Fruit fly (Drosophila melanogaster) whole organism, embryonic: Measurements from ENCODE around the gene Sry-alpha.
A peak's percentile ranks its signal among the peaks of the same experiment; 100 is the strongest.

Experiments used
- Atf3 ChIP-seq: fragments of 200-800 bp; sonication (Bioruptor generic); optimal IDR thresholded peaks from 3 replicates; lab custom pipeline; 2016; ENCODE audit warnings: missing biosample characterization, missing genetic modification characterization
- CG11398 ChIP-seq: fragments of 200-800 bp; sonication (Bioruptor generic); optimal IDR thresholded peaks from 2 replicates; lab custom pipeline; 2016; ENCODE audit warnings: missing biosample characterization, missing genetic modification characterization
- CG12391 ChIP-seq: fragments of 200-800 bp; sonication (Bioruptor generic); optimal IDR thresholded peaks from 3 replicates; lab custom pipeline; 2018; ENCODE audit warnings: missing biosample characterization, mild to moderate bottlenecking, missing genetic modification characterization, moderate library complexity
- CG13424 ChIP-seq: fragments of 200-800 bp; sonication (Bioruptor generic); optimal IDR thresholded peaks from 2 replicates; lab custom pipeline; 2019; ENCODE audit warnings: missing biosample characterization, mild to moderate bottlenecking, missing genetic modification characterization, moderate library complexity
- CG14667 ChIP-seq: fragments of 200-800 bp; sonication (Bioruptor generic); IDR thresholded peaks from 2 replicates; pipeline ENCODE4 v1.3.6; 2022; ENCODE audit warnings: missing biosample characterization, missing genetic modification characterization
- CG15073 ChIP-seq: fragments of 200-800 bp; sonication (Bioruptor generic); optimal IDR thresholded peaks from 2 replicates; lab custom pipeline; 2016; ENCODE audit warnings: missing biosample characterization, missing genetic modification characterization
- CG1602 ChIP-seq: fragments of 200-800 bp; sonication (Bioruptor generic); optimal IDR thresholded peaks from 3 replicates; lab custom pipeline; 2016; ENCODE audit warnings: missing biosample characterization, missing genetic modification characterization
- CG18011 ChIP-seq: fragments of 200-800 bp; sonication (Bioruptor generic); optimal IDR thresholded peaks from 2 replicates; lab custom pipeline; 2017; ENCODE audit warnings: missing biosample characterization, missing genetic modification characterization, mild to moderate bottlenecking, moderate library complexity, missing genotype
- CG31365 ChIP-seq: fragments of 200-800 bp; sonication (Bioruptor generic); optimal IDR thresholded peaks from 2 replicates; lab custom pipeline; 2018; ENCODE audit warnings: missing biosample characterization, mild to moderate bottlenecking, missing genetic modification characterization
- CG3847 ChIP-seq: fragments of 200-800 bp; sonication (Bioruptor generic); IDR thresholded peaks from 2 replicates; pipeline ENCODE4 v1.3.6; 2022; ENCODE audit warnings: missing biosample characterization, missing genetic modification characterization
- CG43689 ChIP-seq: fragments of 200-800 bp; sonication (Bioruptor generic); IDR thresholded peaks from 2 replicates; pipeline ENCODE4 v1.3.6; 2022; ENCODE audit warnings: missing biosample characterization, missing genetic modification characterization
- CG6272 ChIP-seq: fragments of 200-800 bp; sonication (Bioruptor generic); IDR thresholded peaks from 2 replicates; pipeline ENCODE4 v1.3.6; 2022; ENCODE audit warnings: missing biosample characterization, missing genetic modification characterization
- CG7928 ChIP-seq: fragments of 200-800 bp; sonication (Bioruptor generic); optimal IDR thresholded peaks from 2 replicates; lab custom pipeline; 2017; ENCODE audit warnings: missing biosample characterization, mild to moderate bottlenecking, missing genetic modification characterization
- CG8089 ChIP-seq: fragments of 200-800 bp; sonication (Bioruptor generic); optimal IDR thresholded peaks from 3 replicates; lab custom pipeline; 2016; ENCODE audit warnings: missing biosample characterization, missing genetic modification characterization
- CG8290 ChIP-seq, 3 experiments: fragments of 200-800 bp; sonication (Bioruptor generic); optimal IDR thresholded peaks; 2 replicates each; lab custom pipeline; 2016 to 2019; ENCODE audit warnings: missing biosample characterization in 3 of 3, missing genetic modification characterization in 3 of 3, mild to moderate bottlenecking in 2 of 3, moderate library complexity in 1 of 3
- CG9437 ChIP-seq: fragments of 200-800 bp; sonication (Bioruptor generic); optimal IDR thresholded peaks from 2 replicates; lab custom pipeline; 2018; ENCODE audit warnings: missing biosample characterization, mild to moderate bottlenecking, missing genetic modification characterization
- CG9797 ChIP-seq: fragments of 200-800 bp; sonication (Bioruptor generic); optimal IDR thresholded peaks from 3 replicates; lab custom pipeline; 2018; ENCODE audit warnings: missing biosample characterization, mild to moderate bottlenecking, missing genetic modification characterization
- CG9817 ChIP-seq: fragments of 200-800 bp; sonication (Bioruptor generic); optimal IDR thresholded peaks from 2 replicates; lab custom pipeline; 2018; ENCODE audit warnings: missing biosample characterization, mild to moderate bottlenecking, missing genetic modification characterization, moderate library complexity
- Dek ChIP-seq: fragments of 200-800 bp; sonication (Bioruptor generic); optimal IDR thresholded peaks from 3 replicates; lab custom pipeline; 2019; ENCODE audit warnings: missing biosample characterization, mild to moderate bottlenecking, missing genetic modification characterization, moderate library complexity
- Dref ChIP-seq: fragments of 200-800 bp; sonication (Bioruptor generic); IDR thresholded peaks from 2 replicates; pipeline ENCODE4 v1.3.6; 2022; ENCODE audit warnings: missing biosample characterization, missing genetic modification characterization
- E2f2 ChIP-seq: fragments of 200-800 bp; sonication (Bioruptor generic); IDR thresholded peaks from 2 replicates; pipeline ENCODE4 v1.3.6; 2022; ENCODE audit warnings: missing biosample characterization, missing genetic modification characterization
- H15 ChIP-seq: fragments of 200-800 bp; sonication (Bioruptor generic); IDR thresholded peaks from 3 replicates; pipeline ENCODE4 v1.3.6; 2022; ENCODE audit warnings: missing biosample characterization, missing genetic modification characterization
- Kr ChIP-seq: fragments of 200-800 bp; sonication (Bioruptor generic); optimal IDR thresholded peaks from 2 replicates; lab custom pipeline; 2017; ENCODE audit warnings: missing biosample characterization, mild to moderate bottlenecking, missing genetic modification characterization
- Scr ChIP-seq: fragments of 200-800 bp; sonication (Bioruptor generic); IDR thresholded peaks from 2 replicates; pipeline ENCODE4 v1.3.6; 2022; ENCODE audit warnings: missing biosample characterization, missing genetic modification characterization; ENCODE audit not compliant: partially characterized antibody
- Usf ChIP-seq: fragments of 200-800 bp; sonication (Bioruptor generic); optimal IDR thresholded peaks from 2 replicates; lab custom pipeline; 2017; ENCODE audit warnings: missing genotype, missing biosample characterization, missing genetic modification characterization
- ara ChIP-seq: fragments of 200-800 bp; sonication (Bioruptor generic); IDR thresholded peaks from 2 replicates; pipeline ENCODE4 v1.3.6; 2022; ENCODE audit warnings: missing biosample characterization, missing genetic modification characterization
- chinmo ChIP-seq: fragments of 200-800 bp; sonication (Bioruptor generic); IDR thresholded peaks from 4 replicates; pipeline ENCODE4 v1.3.6; 2022; ENCODE audit warnings: missing biosample characterization, missing genetic modification characterization; ENCODE audit not compliant: partially characterized antibody
- crp ChIP-seq, 2 experiments: fragments of 200-800 bp; sonication (Bioruptor generic); optimal IDR thresholded peaks; 2 replicates in 1 of 2; 3 replicates in 1 of 2; lab custom pipeline; 2017; ENCODE audit warnings: missing biosample characterization in 2 of 2, missing genetic modification characterization in 2 of 2, mild to moderate bottlenecking in 1 of 2, moderate library complexity in 1 of 2
- danr ChIP-seq: fragments of 200-800 bp; sonication (Bioruptor generic); IDR thresholded peaks from 2 replicates; pipeline ENCODE4 v1.3.6; 2022; ENCODE audit warnings: missing biosample characterization, missing genetic modification characterization
- dati ChIP-seq: fragments of 200-800 bp; sonication (Bioruptor generic); IDR thresholded peaks from 2 replicates; pipeline ENCODE4 v1.3.6; 2022; ENCODE audit warnings: missing biosample characterization, missing genetic modification characterization
- dm ChIP-seq: fragments of 200-800 bp; sonication (Bioruptor generic); optimal IDR thresholded peaks from 3 replicates; lab custom pipeline; 2016; ENCODE audit warnings: missing biosample characterization, missing genetic modification characterization
- dmrt11E ChIP-seq: fragments of 200-800 bp; sonication (Bioruptor generic); optimal IDR thresholded peaks from 3 replicates; lab custom pipeline; 2018; ENCODE audit warnings: missing biosample characterization, mild to moderate bottlenecking, missing genetic modification characterization, moderate library complexity
- esg ChIP-seq: fragments of 200-800 bp; sonication (Bioruptor generic); conservative IDR thresholded peaks from 2 replicates; pipeline ENCODE4 v1.3.6; 2022; ENCODE audit warnings: missing biosample characterization, missing genetic modification characterization
- fd96Cb ChIP-seq: fragments of 200-800 bp; sonication (Bioruptor generic); optimal IDR thresholded peaks from 2 replicates; lab custom pipeline; 2018; ENCODE audit warnings: missing biosample characterization, mild to moderate bottlenecking, missing genetic modification characterization, moderate library complexity
- gfzf ChIP-seq: fragments of 200-800 bp; sonication (Bioruptor generic); optimal IDR thresholded peaks from 2 replicates; lab custom pipeline; 2016; ENCODE audit warnings: missing biosample characterization, mild to moderate bottlenecking, missing genetic modification characterization, moderate library complexity
- gro ChIP-seq: fragments of 200-800 bp; sonication (Bioruptor generic); optimal IDR thresholded peaks from 2 replicates; lab custom pipeline; 2016; ENCODE audit warnings: missing biosample characterization, missing genetic modification characterization
- klu ChIP-seq: fragments of 200-800 bp; sonication (Bioruptor generic); IDR thresholded peaks from 2 replicates; pipeline ENCODE4 v1.3.6; 2022; ENCODE audit warnings: missing biosample characterization, missing genetic modification characterization
- lmd ChIP-seq: fragments of 200-800 bp; sonication (Bioruptor generic); IDR thresholded peaks from 2 replicates; pipeline ENCODE4 v1.3.6; 2022; ENCODE audit warnings: missing biosample characterization, missing genetic modification characterization
- nerfin-2 ChIP-seq: fragments of 200-800 bp; sonication (Bioruptor generic); IDR thresholded peaks from 2 replicates; pipeline ENCODE4 v1.3.6; 2022; ENCODE audit warnings: missing biosample characterization, missing genetic modification characterization; ENCODE audit not compliant: partially characterized antibody
- pum ChIP-seq: fragments of 200-800 bp; sonication (Bioruptor generic); optimal IDR thresholded peaks from 2 replicates; lab custom pipeline; 2016; ENCODE audit warnings: missing biosample characterization, missing genetic modification characterization
- pzg ChIP-seq: fragments of 200-800 bp; sonication (Bioruptor generic); optimal IDR thresholded peaks from 3 replicates; lab custom pipeline; 2018; ENCODE audit warnings: missing biosample characterization, mild to moderate bottlenecking, missing genetic modification characterization, moderate library complexity
- ranshi ChIP-seq: fragments of 200-800 bp; sonication (Bioruptor generic); IDR thresholded peaks from 2 replicates; pipeline ENCODE4 v1.3.6; 2022; ENCODE audit warnings: missing biosample characterization, missing genetic modification characterization
- sisA ChIP-seq: fragments of 200-800 bp; sonication (Bioruptor generic); IDR thresholded peaks from 2 replicates; pipeline ENCODE4 v1.3.6; 2022; ENCODE audit warnings: missing biosample characterization, missing genetic modification characterization
- slp2 ChIP-seq: fragments of 200-800 bp; sonication (Bioruptor generic); optimal IDR thresholded peaks from 2 replicates; lab custom pipeline; 2016; ENCODE audit warnings: missing biosample characterization, missing genetic modification characterization
- tna ChIP-seq: fragments of 200-800 bp; sonication (Bioruptor generic); IDR thresholded peaks from 2 replicates; pipeline ENCODE4 v1.3.6; 2022; ENCODE audit warnings: missing biosample characterization, missing genetic modification characterization; ENCODE audit not compliant: partially characterized antibody
- toy ChIP-seq: fragments of 200-800 bp; sonication (Bioruptor generic); IDR thresholded peaks from 2 replicates; pipeline ENCODE4 v1.3.6; 2022; ENCODE audit warnings: missing biosample characterization, missing genetic modification characterization
- tx ChIP-seq: fragments of 200-800 bp; sonication (Bioruptor generic); optimal IDR thresholded peaks from 2 replicates; lab custom pipeline; 2016; ENCODE audit warnings: missing biosample characterization, missing genetic modification characterization
- unc-4 ChIP-seq: fragments of 200-800 bp; sonication (Bioruptor generic); IDR thresholded peaks from 2 replicates; pipeline ENCODE4 v1.3.6; 2022; ENCODE audit warnings: missing biosample characterization, missing genetic modification characterization; ENCODE audit not compliant: partially characterized antibody
- zen ChIP-seq: fragments of 200-800 bp; sonication (Bioruptor generic); optimal IDR thresholded peaks from 3 replicates; lab custom pipeline; 2018; ENCODE audit warnings: missing biosample characterization, mild to moderate bottlenecking, missing genetic modification characterization, moderate library complexity

Gene Sry-alpha

dm6 chr3R:29997607-29998236 is 41.8 kb upstream of the Sry-alpha start, which contains the start of the genes CG15525 and CG11504 (continued):
- TF ChIP-seq sisA (GFP tag; lab: Robert Waterston, UW), result peak; percentile 80
- TF ChIP-seq gro (GFP tag; lab: Kevin White, UChicago), result peak; percentile 53
- no peak for TF ChIP-seq Usf (GFP tag; lab: Kevin White, UChicago)
- TF ChIP-seq CG9817 (tag; lab: Kevin White, UChicago), result peak; percentile 22
- peak in 1 of 2 experiments; percentile 33 for TF ChIP-seq crp (GFP tag; optimal IDR thresholded peaks at IDR 0.05; lab: Kevin White, UChicago)
- no peak for TF ChIP-seq slp2 (GFP tag; lab: Kevin White, UChicago)
- TF ChIP-seq toy, result no peak
- no peak for TF ChIP-seq CG7928
- TF ChIP-seq CG9437 (GFP tag; lab: Kevin White, UChicago), result peak; percentile 19
- TF ChIP-seq Dek (tag; lab: Kevin White, UChicago), result peak; percentile 24
- TF ChIP-seq Atf3 (GFP tag; lab: Kevin White, UChicago), result no peak
- peak; percentile 78 for TF ChIP-seq CG12391 (tag; lab: Kevin White, UChicago)
- TF ChIP-seq dm, result peak; percentile 15
- no peak for TF ChIP-seq CG43689 (GFP tag; lab: Robert Waterston, UW)
- peak; percentile 37; the same call in 1 of the 2 replicates for TF ChIP-seq klu (GFP tag; lab: Robert Waterston, UW)
- peak; percentile 43 for TF ChIP-seq CG3847 (GFP tag; lab: Robert Waterston, UW)
- peak; percentile 31; the same call in 1 of the 2 replicates for TF ChIP-seq CG14667 (GFP tag; lab: Robert Waterston, UW)
- peak; percentile 69 for TF ChIP-seq CG9797 (GFP tag; lab: Kevin White, UChicago)
- peak; percentile 66 for TF ChIP-seq CG6272
- TF ChIP-seq nerfin-2, result peak; percentile 86
- TF ChIP-seq pzg, result peak; percentile 63
- TF ChIP-seq E2f2, result peak; percentile 50
- no peak for TF ChIP-seq CG11398 (GFP tag; lab: Kevin White, UChicago)
- peak; percentile 85; the same call in 1 of the 4 replicates for TF ChIP-seq chinmo (GFP tag; lab: Robert Waterston, UW)
- peak; percentile 32 for TF ChIP-seq zen (tag; lab: Kevin White, UChicago)
- TF ChIP-seq CG8089, result peak; percentile 16
- TF ChIP-seq pum (GFP tag; lab: Kevin White, UChicago), result peak; percentile 47
- TF ChIP-seq dmrt11E (tag; lab: Kevin White, UChicago), result no peak
- no peak for TF ChIP-seq H15
- TF ChIP-seq CG8290 (GFP tag; optimal IDR thresholded peaks at IDR 0.05; lab: Kevin White, UChicago), result peak; percentile 70
- no peak for TF ChIP-seq CG8290 (tag; optimal IDR thresholded peaks at IDR 0.05; lab: Kevin White, UChicago)
- no peak for TF ChIP-seq CG15073 (GFP tag; lab: Kevin White, UChicago)
- TF ChIP-seq Scr (GFP tag; lab: Robert Waterston, UW), result peak; percentile 92
- TF ChIP-seq CG13424 (tag; lab: Kevin White, UChicago), result peak; percentile 39
- no peak for TF ChIP-seq Kr
- no peak for TF ChIP-seq ara (GFP tag; lab: Robert Waterston, UW)
- peak; percentile 33 for TF ChIP-seq fd96Cb (tag; lab: Kevin White, UChicago)
- TF ChIP-seq unc-4 (GFP tag; lab: Robert Waterston, UW), result peak; percentile 91
- peak; percentile 72 for TF ChIP-seq esg (GFP tag; lab: Robert Waterston, UW)
- TF ChIP-seq Dref (GFP tag; lab: Robert Waterston, UW), result peak; percentile 90
- peak; percentile 42 for TF ChIP-seq gfzf (GFP tag; lab: Kevin White, UChicago)
- peak; percentile 62; the same call in 1 of the 2 replicates for TF ChIP-seq tna (GFP tag; lab: Robert Waterston, UW)
- TF ChIP-seq CG31365 (tag; lab: Kevin White, UChicago), result no peak
- TF ChIP-seq ranshi (GFP tag; lab: Robert Waterston, UW), result peak; percentile 58
- TF ChIP-seq lmd, result 0 out of 2 replicates have a peak, but pooled peaks have one; percentile 33
- TF ChIP-seq dati (GFP tag; lab: Robert Waterston, UW), result no peak
- TF ChIP-seq CG18011 (GFP tag; lab: Kevin White, UChicago), result no peak
- peak; percentile 13; the same call in 1 of the 2 replicates for TF ChIP-seq danr (GFP tag; lab: Robert Waterston, UW)
- TF ChIP-seq CG1602, result peak; percentile 52
- TF ChIP-seq tx (GFP tag; lab: Kevin White, UChicago), result peak; percentile 56
